Fruit fly (Drosophila melanogaster): Measurements from ENCODE around the gene CG34241.

CG34241 gene

dm6 chr3L:12081679-12082520 lies 45.9 kb upstream of the CG34241 start, which contains the start of gene Sema5c (continued):
- TF ChIP-seq Lpt (GFP tag; optimal IDR thresholded peaks at IDR 0.05) (no peak), CG2199 (GFP tag; IDR thresholded peaks at IDR 0.05) (peak; percentile 98), Oaz (GFP tag; IDR thresholded peaks at IDR 0.05) (no peak), vnd (GFP tag; IDR thresholded peaks at IDR 0.05; ENCODE audit: partially characterized antibody) (0 out of 3 replicates have a peak, but pooled peaks have one; percentile 10), scrt (GFP tag; optimal IDR thresholded peaks at IDR 0.05) (peak; percentile 31), D19A (tag; optimal IDR thresholded peaks at IDR 0.05) (peak; percentile 57), gsb (GFP tag; IDR thresholded peaks at IDR 0.05) (0 out of 2 replicates have a peak, but pooled peaks have one; percentile 36), pzg (GFP tag; optimal IDR thresholded peaks at IDR 0.05) (no peak), Drgx (GFP tag; IDR thresholded peaks at IDR 0.05) (peak; percentile 52; the same call in 1 of the 2 replicates), CG15514 (GFP tag; optimal IDR thresholded peaks at IDR 0.05) (peak; percentile 11), pho (GFP tag; optimal IDR thresholded peaks at IDR 0.05) (no peak), luna (GFP tag; optimal IDR thresholded peaks at IDR 0.05) (no peak), gce (GFP tag; IDR thresholded peaks at IDR 0.05) (no peak; the same call in 2 of the 3 replicates), D (optimal IDR thresholded peaks at IDR 0.05) (no peak), D (GFP tag; optimal IDR thresholded peaks at IDR 0.05) (peak; percentile 75), CG18619 (GFP tag; optimal IDR thresholded peaks at IDR 0.05) (peak; percentile 80), Fer2 (tag; optimal IDR thresholded peaks at IDR 0.05) (no peak), Elba2 (GFP tag; optimal IDR thresholded peaks at IDR 0.05) (no peak), onecut (GFP tag; IDR thresholded peaks at IDR 0.05) (peak; percentile 27), CG1024 (GFP tag; IDR thresholded peaks at IDR 0.05) (0 out of 2 replicates have a peak, but pooled peaks have one; percentile 29), ato (GFP tag; IDR thresholded peaks at IDR 0.05; ENCODE audit: partially characterized antibody) (no peak; the same call in 1 of the 2 replicates), CG2712 (tag; optimal IDR thresholded peaks at IDR 0.05) (peak; percentile 85), slou (GFP tag; optimal IDR thresholded peaks at IDR 0.05) (no peak), CG18599 (GFP tag; optimal IDR thresholded peaks at IDR 0.05) (peak; percentile 48), CG11696 (GFP tag; IDR thresholded peaks at IDR 0.05) (0 out of 2 replicates have a peak, but pooled peaks have one; percentile 26), Sox102F (GFP tag; optimal IDR thresholded peaks at IDR 0.05) (peak; percentile 67), ind (GFP tag; optimal IDR thresholded peaks at IDR 0.05) (peak; percentile 38), nmo (GFP tag; optimal IDR thresholded peaks at IDR 0.05) (peak; percentile 88), Neu2 (GFP tag; optimal IDR thresholded peaks at IDR 0.05; ENCODE audit: borderline replicate concordance) (peak; percentile 19), Med (GFP tag) (peak; percentile 83), Dfd (GFP tag; optimal IDR thresholded peaks at IDR 0.05) (no peak), CG8765 (GFP tag; IDR thresholded peaks at IDR 0.05) (peak; percentile 63), Lim3 (GFP tag; IDR thresholded peaks at IDR 0.05) (no peak), her (GFP tag; optimal IDR thresholded peaks at IDR 0.05) (peak; percentile 6), Mrtf (GFP tag; IDR thresholded peaks at IDR 0.05) (peak; percentile 51; the same call in 1 of the 3 replicates), CG6791 (GFP tag; IDR thresholded peaks at IDR 0.05; ENCODE audit: partially characterized antibody) (no peak; the same call in 2 of the 3 replicates), Fer1 (GFP tag; optimal IDR thresholded peaks at IDR 0.05) (peak; percentile 37), Optix (GFP tag; IDR thresholded peaks at IDR 0.05) (peak; percentile 62; the same call in 1 of the 3 replicates), Hmr (GFP tag; optimal IDR thresholded peaks at IDR 0.05) (peak; percentile 46), Jarid2 (GFP tag; optimal IDR thresholded peaks at IDR 0.05) (peak; percentile 98), ftz-f1 (GFP tag; optimal IDR thresholded peaks at IDR 0.05) (peak; percentile 58), trem (tag; optimal IDR thresholded peaks at IDR 0.05) (peak; percentile 63), sens (GFP tag) (peak; percentile 90), crc (GFP tag; optimal IDR thresholded peaks at IDR 0.05) (no peak), lbe (GFP tag; optimal IDR thresholded peaks at IDR 0.05) (peak; percentile 47), trh (GFP tag; optimal IDR thresholded peaks at IDR 0.05) (peak; percentile 57), CG17612 (GFP tag; IDR thresholded peaks at IDR 0.05) (no peak), CG8478 (optimal IDR thresholded peaks at IDR 0.05) (no peak), CG10979 (tag; optimal IDR thresholded peaks at IDR 0.05) (peak; percentile 83), fru (optimal IDR thresholded peaks at IDR 0.05) (no peak)
